Worm (Caenorhabditis elegans): Measurements from ENCODE around the gene ubxn-5.

Gene ubxn-5

DNA sequence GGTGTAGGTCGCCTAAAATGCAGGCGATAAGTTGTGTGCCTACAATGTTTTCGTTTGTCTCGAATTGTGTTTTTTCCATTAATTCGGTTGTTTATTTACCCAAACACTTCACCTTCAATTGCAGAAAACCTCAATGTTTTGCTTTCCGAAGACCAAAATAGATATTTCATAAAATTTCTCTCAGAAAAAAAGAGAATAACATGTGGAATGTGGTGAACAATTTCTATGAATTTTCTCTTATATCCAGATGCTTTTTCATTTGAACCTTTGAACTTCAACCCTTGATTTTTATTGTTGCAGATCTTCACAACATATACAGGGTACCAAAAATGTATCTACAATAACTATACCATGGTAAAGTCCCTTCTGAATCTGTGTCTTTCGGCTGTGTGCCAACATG is 27.9 kb downstream of the ubxn-5 start, which contains the start of gene T01E8.1:
Gene T01E8.1 (plus strand): TSS at position 301 of the 400 bp plus-strand sequence.
- TF ChIP-seq nfya-1 (tag; optimal IDR thresholded peaks at IDR 0.05) (no peak), pax-1 (tag; optimal IDR thresholded peaks at IDR 0.05) (no peak), tbx-7 (tag; optimal IDR thresholded peaks at IDR 0.05) (no peak), ztf-16 (tag; optimal IDR thresholded peaks at IDR 0.05) (no peak), madf-2 (tag; optimal IDR thresholded peaks at IDR 0.05) (no peak), sox-2 (GFP tag; IDR thresholded peaks at IDR 0.05) (no peak)

DNA sequence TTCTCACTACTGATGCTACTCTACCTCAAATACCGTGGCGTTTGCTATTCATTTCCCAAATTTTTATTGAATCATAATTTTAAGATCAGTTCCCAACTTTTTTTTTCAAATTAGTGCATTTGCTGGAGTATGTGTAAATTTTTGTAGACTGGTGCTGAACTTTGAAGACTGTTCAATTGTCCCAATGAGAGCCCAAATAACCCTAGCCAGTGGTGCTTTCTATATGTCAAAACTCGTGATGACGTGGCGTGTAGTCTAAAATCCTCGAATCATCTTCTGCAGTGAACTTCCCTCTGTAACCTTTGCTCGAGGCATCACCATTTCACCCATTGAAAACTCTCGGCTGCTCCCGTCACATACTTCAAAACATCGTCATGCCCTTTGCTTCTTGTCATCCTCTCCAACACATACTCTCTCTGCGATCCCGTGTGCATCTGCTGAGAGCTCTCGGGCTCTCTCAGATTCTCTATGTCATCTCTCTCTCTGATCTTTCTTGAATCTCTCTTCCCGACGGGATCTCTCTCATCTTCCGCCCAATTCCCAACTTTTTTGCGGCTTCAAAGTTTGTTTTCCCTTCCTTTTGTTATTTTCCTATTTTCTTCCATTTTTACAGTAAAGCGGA is 29.8 kb downstream of the ubxn-5 start:
- no peak for TF ChIP-seq Y22D7AL.16 (tag; optimal IDR thresholded peaks at IDR 0.05)
- TF ChIP-seq nhr-11 (tag; optimal IDR thresholded peaks at IDR 0.05): no peak
- no peak for TF ChIP-seq pax-1 (tag; optimal IDR thresholded peaks at IDR 0.05)
- no peak for TF ChIP-seq ceh-6 (GFP tag; optimal IDR thresholded peaks at IDR 0.05)
- no peak for TF ChIP-seq ceh-9 (tag; optimal IDR thresholded peaks at IDR 0.05)
- TF ChIP-seq F13H6.1 (tag; optimal IDR thresholded peaks at IDR 0.05): no peak
- no peak for TF ChIP-seq sdc-2 (tag; optimal IDR thresholded peaks at IDR 0.05)
- TF ChIP-seq nhr-232 (tag; optimal IDR thresholded peaks at IDR 0.05): no peak
- no peak for TF ChIP-seq ceh-30 (tag; optimal IDR thresholded peaks at IDR 0.05)
- no peak for TF ChIP-seq unc-42 (tag; optimal IDR thresholded peaks at IDR 0.05)
- no peak for TF ChIP-seq ztf-16 (tag; optimal IDR thresholded peaks at IDR 0.05)
- no peak for TF ChIP-seq gmeb-2 (tag; optimal IDR thresholded peaks at IDR 0.05)
- peak; percentile 76 for TF ChIP-seq unc-55 (GFP tag; optimal IDR thresholded peaks at IDR 0.05)
- no peak for TF ChIP-seq dmd-4 (tag; optimal IDR thresholded peaks at IDR 0.05; ENCODE audit: borderline replicate concordance)
- TF ChIP-seq eyg-1 (tag; optimal IDR thresholded peaks at IDR 0.05): no peak
- TF ChIP-seq lin-11 (tag; optimal IDR thresholded peaks at IDR 0.05): no peak
- TF ChIP-seq elt-2 (tag; optimal IDR thresholded peaks at IDR 0.05): no peak
- TF ChIP-seq ttx-3 (tag; optimal IDR thresholded peaks at IDR 0.05): no peak
- TF ChIP-seq hlh-15 (tag; optimal IDR thresholded peaks at IDR 0.05): no peak
- no peak for TF ChIP-seq pros-1 (tag; optimal IDR thresholded peaks at IDR 0.05)
- no peak for TF ChIP-seq pqm-1 (tag; optimal IDR thresholded peaks at IDR 0.05)
- TF ChIP-seq fkh-6 (tag; optimal IDR thresholded peaks at IDR 0.05): no peak
- TF ChIP-seq ceh-22 (tag; optimal IDR thresholded peaks at IDR 0.05): peak; percentile 46
- no peak for TF ChIP-seq K02D7.2 (tag; optimal IDR thresholded peaks at IDR 0.05)
- TF ChIP-seq pag-3 (tag; optimal IDR thresholded peaks at IDR 0.05; ENCODE audit: borderline replicate concordance): no peak
- no peak for TF ChIP-seq ahr-1 (tag; optimal IDR thresholded peaks at IDR 0.05)
- no peak for TF ChIP-seq tbx-2 (tag; optimal IDR thresholded peaks at IDR 0.05)
- TF ChIP-seq sox-2 (GFP tag; IDR thresholded peaks at IDR 0.05): no peak
- peak; percentile 11 for TF ChIP-seq hlh-30 (tag; optimal IDR thresholded peaks at IDR 0.05; ENCODE audit: insufficient read depth)
- no peak for TF ChIP-seq ceh-45 (GFP tag; IDR thresholded peaks at IDR 0.05)
- TF ChIP-seq pat-9 (tag; optimal IDR thresholded peaks at IDR 0.05): no peak
- no peak for TF ChIP-seq ceh-24 (tag; optimal IDR thresholded peaks at IDR 0.05)
- peak; percentile 45 for TF ChIP-seq ceh-18 (tag; optimal IDR thresholded peaks at IDR 0.05)
- TF ChIP-seq sox-4 (tag; optimal IDR thresholded peaks at IDR 0.05): no peak
- TF ChIP-seq ceh-19 (GFP tag; optimal IDR thresholded peaks at IDR 0.05): no peak
- no peak for TF ChIP-seq fax-1 (tag; optimal IDR thresholded peaks at IDR 0.05)
- peak; percentile 32 for TF ChIP-seq rnt-1 (tag; optimal IDR thresholded peaks at IDR 0.05)
- no peak for TF ChIP-seq ceh-34 (tag; optimal IDR thresholded peaks at IDR 0.05)

DNA sequence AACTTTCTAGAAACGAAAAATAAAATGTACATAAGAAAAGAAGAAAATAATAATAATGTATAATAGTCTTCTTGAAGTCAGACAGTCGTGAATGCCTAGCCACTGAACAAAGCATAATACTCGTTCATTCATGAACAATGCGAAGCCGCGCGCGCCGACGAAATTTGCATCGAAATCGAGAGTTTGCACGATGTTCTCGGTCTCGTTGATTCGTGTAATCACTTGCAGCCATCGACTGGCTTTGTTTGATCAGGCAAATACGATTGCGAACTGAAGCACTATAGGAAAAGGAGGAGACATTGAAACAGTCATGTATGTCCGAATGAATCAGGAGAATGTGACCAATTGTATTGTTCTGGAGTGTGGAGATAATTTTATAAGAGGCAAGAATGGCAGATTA is 30.5 kb downstream of the ubxn-5 start:
- TF ChIP-seq dve-1 (tag; optimal IDR thresholded peaks at IDR 0.05) (peak; percentile 12), nhr-232 (tag; optimal IDR thresholded peaks at IDR 0.05) (no peak), hlh-15 (tag; optimal IDR thresholded peaks at IDR 0.05) (no peak)
